Worm (Caenorhabditis elegans): ENCODE results near the gene F32A5.4.

Gene F32A5.4

DNA sequence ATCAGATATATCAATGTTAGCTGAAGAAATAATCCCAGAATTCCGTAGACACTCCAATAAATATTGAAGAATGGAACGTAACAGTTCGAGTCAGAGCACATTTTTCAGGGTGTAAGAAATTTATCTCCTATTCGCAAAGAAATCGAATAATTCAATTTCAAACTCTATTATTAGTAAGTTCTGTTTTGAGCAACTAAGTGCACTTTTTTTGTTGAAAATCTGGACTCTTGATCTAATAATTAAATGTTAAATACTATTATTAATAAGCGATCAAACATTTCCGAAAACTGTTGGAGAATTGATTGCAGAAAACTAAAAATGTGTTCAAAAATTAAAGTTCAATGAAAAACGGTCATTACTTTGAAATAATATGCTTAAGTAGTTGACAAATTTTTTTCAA lies 25.8 kb upstream of the F32A5.4 start, which contains the start of gene srd-56:
Gene srd-56, minus strand, starts transcription at position 101 of the 400 bp plus-strand sequence.
- TF ChIP-seq nhr-12 (tag; optimal IDR thresholded peaks at IDR 0.05): no peak
- no peak for TF ChIP-seq M03D4.4 (tag; optimal IDR thresholded peaks at IDR 0.05)
- TF ChIP-seq mab-5 (tag; optimal IDR thresholded peaks at IDR 0.05): no peak
- TF ChIP-seq cnd-1 (tag; optimal IDR thresholded peaks at IDR 0.05): no peak
- TF ChIP-seq flh-1 (GFP tag; optimal IDR thresholded peaks at IDR 0.05): no peak
- TF ChIP-seq lin-13 (tag; optimal IDR thresholded peaks at IDR 0.05): no peak
- no peak for TF ChIP-seq mep-1 (tag; optimal IDR thresholded peaks at IDR 0.05)
- no peak for TF ChIP-seq elt-3 (tag; optimal IDR thresholded peaks at IDR 0.05)
- TF ChIP-seq nhr-76 (tag; optimal IDR thresholded peaks at IDR 0.05): no peak
- TF ChIP-seq blmp-1 (tag; optimal IDR thresholded peaks at IDR 0.05): no peak
- TF ChIP-seq ces-1 (GFP tag; optimal IDR thresholded peaks at IDR 0.05): no peak
- TF ChIP-seq pha-4 (tag; optimal IDR thresholded peaks at IDR 0.05): no peak
- TF ChIP-seq mls-2 (tag; optimal IDR thresholded peaks at IDR 0.05): no peak
- no peak for TF ChIP-seq hlh-1 (tag; optimal IDR thresholded peaks at IDR 0.05)

DNA sequence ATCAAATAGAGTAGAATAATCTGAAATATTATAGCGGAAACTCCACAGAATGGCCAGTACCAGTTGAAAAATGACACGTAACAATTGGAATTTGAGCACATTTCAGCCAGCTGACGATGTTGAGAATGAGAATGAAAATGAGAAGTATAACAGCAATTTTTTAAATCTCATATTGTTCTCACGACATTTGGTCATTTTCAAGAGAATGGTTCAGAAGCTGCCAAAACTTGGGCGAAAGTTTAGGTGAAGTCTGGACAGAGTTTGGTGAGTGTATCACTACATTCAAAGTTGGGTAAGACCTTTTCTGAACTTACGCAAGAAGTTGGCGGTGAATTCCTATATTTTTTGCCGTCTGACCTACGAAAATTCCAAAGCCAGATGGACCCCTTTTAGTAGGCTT lies 24.0 kb upstream of the F32A5.4 start, which contains the start of gene srd-58:
Gene srd-58, minus strand, starts transcription at position 101 of the 400 bp plus-strand sequence.
- TF ChIP-seq elt-3 (tag; optimal IDR thresholded peaks at IDR 0.05) (no peak), nhr-12 (tag; optimal IDR thresholded peaks at IDR 0.05) (no peak), unc-62 (GFP tag; optimal IDR thresholded peaks at IDR 0.05) (no peak), ces-1 (GFP tag; optimal IDR thresholded peaks at IDR 0.05) (no peak), elt-1 (tag; optimal IDR thresholded peaks at IDR 0.05; ENCODE audit: borderline replicate concordance, insufficient read depth) (no peak)

DNA sequence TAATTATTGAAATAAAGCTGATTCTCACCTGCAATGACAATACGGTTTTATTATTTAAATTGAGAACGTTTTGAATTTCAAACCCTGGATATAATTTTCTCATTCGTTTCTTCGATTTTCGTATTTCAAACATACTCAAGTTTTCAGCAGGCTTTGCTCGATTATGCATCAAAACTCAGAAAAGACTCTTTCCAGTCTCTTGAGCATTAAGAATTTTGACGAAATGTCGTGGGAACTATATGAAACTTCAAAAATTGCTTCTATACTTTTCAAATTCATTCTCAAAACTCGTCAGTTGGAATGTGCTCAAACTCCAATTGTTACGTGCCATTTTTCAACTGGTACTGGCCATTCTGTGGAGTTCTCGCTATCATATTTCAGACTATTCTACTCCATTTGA lies 23.6 kb upstream of the F32A5.4 start, which contains the start of gene srd-59:
Gene srd-59, plus strand, starts transcription at position 301 of the 400 bp plus-strand sequence.
- no peak for TF ChIP-seq nhr-2 (tag; optimal IDR thresholded peaks at IDR 0.05)
- no peak for TF ChIP-seq ces-1 (GFP tag; optimal IDR thresholded peaks at IDR 0.05)
- no peak for TF ChIP-seq unc-120 (tag; optimal IDR thresholded peaks at IDR 0.05; ENCODE audit: poor library complexity, severe bottlenecking)
- TF ChIP-seq tbx-8 (GFP tag; optimal IDR thresholded peaks at IDR 0.05): no peak
- no peak for TF ChIP-seq ztf-11 (tag; optimal IDR thresholded peaks at IDR 0.05)
- no peak for TF ChIP-seq ceh-39 (tag; optimal IDR thresholded peaks at IDR 0.05)
- no peak for TF ChIP-seq ceh-83 (GFP tag; optimal IDR thresholded peaks at IDR 0.05)
- TF ChIP-seq zip-8 (tag; optimal IDR thresholded peaks at IDR 0.05): no peak
- no peak for TF ChIP-seq mep-1 (tag; optimal IDR thresholded peaks at IDR 0.05)
- TF ChIP-seq M03D4.4 (tag; optimal IDR thresholded peaks at IDR 0.05): no peak
- TF ChIP-seq lin-32 (GFP tag; optimal IDR thresholded peaks at IDR 0.05): no peak
- TF ChIP-seq nhr-28 (tag; optimal IDR thresholded peaks at IDR 0.05): no peak
- no peak for TF ChIP-seq blmp-1 (tag; optimal IDR thresholded peaks at IDR 0.05)
- TF ChIP-seq ham-2 (GFP tag; optimal IDR thresholded peaks at IDR 0.05): no peak
- TF ChIP-seq sem-2 (GFP tag; optimal IDR thresholded peaks at IDR 0.05): no peak
- no peak for TF ChIP-seq drap-1 (GFP tag; optimal IDR thresholded peaks at IDR 0.05)
- TF ChIP-seq lin-13 (tag; optimal IDR thresholded peaks at IDR 0.05): no peak

DNA sequence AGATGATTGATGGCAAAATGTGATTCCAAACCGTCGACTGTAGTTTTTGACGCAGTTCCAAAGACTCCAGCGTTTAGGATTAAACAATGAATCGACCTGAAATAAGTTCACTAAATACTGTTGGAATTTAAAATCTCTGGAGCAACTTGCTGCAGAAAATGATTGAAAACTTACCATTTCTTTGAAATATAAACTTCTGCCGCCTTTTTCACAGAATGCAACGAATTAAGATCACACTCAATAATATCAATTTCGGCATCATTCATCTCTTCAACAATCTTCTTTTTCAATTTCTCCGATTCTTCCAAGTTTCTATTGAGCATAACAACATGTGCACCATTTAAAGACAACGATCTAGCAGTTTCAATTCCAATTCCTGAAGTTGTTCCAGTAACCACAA lies 21.3 kb upstream of the F32A5.4 start:
- TF ChIP-seq ces-1 (GFP tag; optimal IDR thresholded peaks at IDR 0.05) (no peak), lsy-2 (tag; optimal IDR thresholded peaks at IDR 0.05) (no peak), pha-4 (tag; optimal IDR thresholded peaks at IDR 0.05) (no peak)

DNA sequence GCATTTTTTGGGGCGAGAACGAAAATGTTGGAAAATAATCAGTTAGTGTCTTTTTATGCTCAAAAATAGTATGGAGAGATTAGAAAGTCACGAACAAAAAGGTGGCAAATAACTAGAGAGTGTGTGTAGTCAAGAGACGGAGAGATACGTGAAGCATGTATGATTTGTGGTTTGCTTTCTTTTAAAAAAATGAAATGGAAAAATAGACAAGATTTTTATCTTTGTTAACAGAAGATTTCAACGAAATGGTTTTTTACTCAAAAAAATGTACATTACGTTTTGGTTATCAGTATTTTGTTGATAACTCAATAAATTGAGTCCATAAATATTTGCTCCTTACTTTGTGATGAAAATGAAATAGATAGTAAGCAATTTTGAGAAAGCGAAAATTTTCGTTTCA lies 20.8 kb upstream of the F32A5.4 start, which contains the start of gene dhs-7:
Gene dhs-7, minus strand, starts transcription at position 277 of the 400 bp plus-strand sequence.
- TF ChIP-seq blmp-1 (tag; optimal IDR thresholded peaks at IDR 0.05) (no peak), nhr-2 (tag; optimal IDR thresholded peaks at IDR 0.05) (no peak), zip-8 (tag; optimal IDR thresholded peaks at IDR 0.05) (no peak), tbx-8 (GFP tag; optimal IDR thresholded peaks at IDR 0.05) (no peak), ceh-83 (GFP tag; optimal IDR thresholded peaks at IDR 0.05) (no peak), unc-120 (tag; optimal IDR thresholded peaks at IDR 0.05; ENCODE audit: poor library complexity, severe bottlenecking) (no peak), lsy-2 (tag; optimal IDR thresholded peaks at IDR 0.05) (no peak), sptf-1 (tag; optimal IDR thresholded peaks at IDR 0.05) (no peak), nhr-12 (tag; optimal IDR thresholded peaks at IDR 0.05) (no peak), pha-4 (tag; optimal IDR thresholded peaks at IDR 0.05) (no peak), ces-1 (GFP tag; optimal IDR thresholded peaks at IDR 0.05) (no peak)

DNA sequence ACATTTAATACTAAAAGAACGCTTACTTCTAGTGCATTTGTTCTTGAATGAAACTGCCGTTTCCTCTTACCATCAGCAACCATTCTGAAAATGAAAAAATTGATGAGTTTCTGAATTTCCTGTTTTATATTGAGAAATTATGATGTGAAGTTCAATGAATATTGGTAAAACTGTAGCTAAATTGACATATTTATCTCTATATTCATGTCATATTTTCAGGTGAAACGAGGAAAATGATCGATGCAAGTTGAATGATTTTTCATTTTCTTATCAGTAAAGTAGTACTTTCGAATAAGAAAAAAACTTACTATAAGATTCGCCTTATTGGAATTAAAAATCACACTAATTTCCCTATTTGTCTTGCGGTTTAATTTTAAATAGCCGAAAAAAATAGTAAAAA lies 18.8 kb upstream of the F32A5.4 start, which contains the start of gene E04F6.15:
Gene E04F6.15, minus strand, starts transcription at position 101 of the 400 bp plus-strand sequence.
- no peak for TF ChIP-seq zip-8 (tag; optimal IDR thresholded peaks at IDR 0.05)
- TF ChIP-seq nhr-76 (tag; optimal IDR thresholded peaks at IDR 0.05): no peak
- no peak for TF ChIP-seq bed-3 (GFP tag; optimal IDR thresholded peaks at IDR 0.05)
- TF ChIP-seq mab-5 (tag; optimal IDR thresholded peaks at IDR 0.05): no peak
- TF ChIP-seq lin-32 (GFP tag; optimal IDR thresholded peaks at IDR 0.05): no peak
- no peak for TF ChIP-seq ztf-11 (tag; optimal IDR thresholded peaks at IDR 0.05)
- no peak for TF ChIP-seq nhr-2 (tag; optimal IDR thresholded peaks at IDR 0.05)
- no peak for TF ChIP-seq M03D4.4 (tag; optimal IDR thresholded peaks at IDR 0.05)
- no peak for TF ChIP-seq ham-2 (GFP tag; optimal IDR thresholded peaks at IDR 0.05)
- no peak for TF ChIP-seq lsy-2 (tag; optimal IDR thresholded peaks at IDR 0.05)
- TF ChIP-seq unc-62 (GFP tag; optimal IDR thresholded peaks at IDR 0.05): no peak
- TF ChIP-seq drap-1 (GFP tag; optimal IDR thresholded peaks at IDR 0.05): no peak
- no peak for TF ChIP-seq elt-3 (tag; optimal IDR thresholded peaks at IDR 0.05)
- no peak for TF ChIP-seq mls-2 (tag; optimal IDR thresholded peaks at IDR 0.05)
- TF ChIP-seq snpc-4 (tag; optimal IDR thresholded peaks at IDR 0.05): no peak
- no peak for TF ChIP-seq ces-1 (GFP tag; optimal IDR thresholded peaks at IDR 0.05)
- TF ChIP-seq nhr-237 (tag; optimal IDR thresholded peaks at IDR 0.05): no peak
- TF ChIP-seq sem-2 (GFP tag; optimal IDR thresholded peaks at IDR 0.05): no peak

All from whole organism, mixed stage, embryonic.